Fruit fly (Drosophila melanogaster) whole organism, embryonic: ENCODE measurements around the gene CG7342.

Source experiments
- Adf1 ChIP-seq: fragments of 200-800 bp; sonication (Bioruptor generic); IDR thresholded peaks from 2 replicates; pipeline ENCODE4 v1.3.6; 2022; ENCODE audit warnings: missing biosample characterization, missing genetic modification characterization
- B-H2 ChIP-seq: fragments of 200-800 bp; sonication (Bioruptor generic); optimal IDR thresholded peaks from 2 replicates; lab custom pipeline; 2018; ENCODE audit warnings: missing biosample characterization, mild to moderate bottlenecking, missing genetic modification characterization
- BEAF-32 ChIP-seq: fragments of 200-800 bp; sonication (Bioruptor generic); optimal IDR thresholded peaks from 3 replicates; lab custom pipeline; 2017; ENCODE audit warnings: missing biosample characterization, missing genetic modification characterization, mild to moderate bottlenecking, moderate library complexity, missing genetic modification reagents
- Blimp-1 ChIP-seq: fragments of 200-800 bp; sonication (Bioruptor generic); optimal IDR thresholded peaks from 3 replicates; lab custom pipeline; 2018; ENCODE audit warnings: missing biosample characterization, missing genetic modification characterization, mild to moderate bottlenecking, moderate library complexity, missing genetic modification reagents
- BtbVII ChIP-seq: fragments of 200-800 bp; sonication (Bioruptor generic); optimal IDR thresholded peaks from 3 replicates; lab custom pipeline; 2017; ENCODE audit warnings: missing biosample characterization, mild to moderate bottlenecking, missing genetic modification characterization
- CG10543 ChIP-seq: fragments of 200-800 bp; sonication (Bioruptor generic); optimal IDR thresholded peaks from 3 replicates; lab custom pipeline; 2017; ENCODE audit warnings: missing biosample characterization, mild to moderate bottlenecking, missing genetic modification characterization, moderate library complexity
- CG11085 ChIP-seq: fragments of 200-800 bp; sonication (Bioruptor generic); IDR thresholded peaks from 2 replicates; pipeline ENCODE4 v1.3.6; 2022; ENCODE audit warnings: missing biosample characterization, missing genetic modification characterization
- CG12104 ChIP-seq: fragments of 200-800 bp; sonication (Bioruptor generic); optimal IDR thresholded peaks from 3 replicates; lab custom pipeline; 2016; ENCODE audit warnings: missing biosample characterization, missing genetic modification characterization
- CG13296 ChIP-seq: fragments of 200-800 bp; sonication (Bioruptor generic); optimal IDR thresholded peaks from 3 replicates; lab custom pipeline; 2018; ENCODE audit warnings: missing biosample characterization, mild to moderate bottlenecking, missing genetic modification characterization
- CG13894 ChIP-seq: fragments of 200-800 bp; sonication (Bioruptor generic); optimal IDR thresholded peaks from 3 replicates; lab custom pipeline; 2018; ENCODE audit warnings: missing biosample characterization, mild to moderate bottlenecking, missing genetic modification characterization, moderate library complexity
- CG15479 ChIP-seq: fragments of 200-800 bp; sonication (Bioruptor generic); optimal IDR thresholded peaks from 3 replicates; lab custom pipeline; 2019; ENCODE audit warnings: missing biosample characterization, mild to moderate bottlenecking, missing genetic modification characterization, moderate library complexity
- CG16815 ChIP-seq: fragments of 200-800 bp; sonication (Bioruptor generic); optimal IDR thresholded peaks from 3 replicates; lab custom pipeline; 2017; ENCODE audit warnings: missing biosample characterization, mild to moderate bottlenecking, missing genetic modification characterization
- CG17186 ChIP-seq: fragments of 200-800 bp; sonication (Bioruptor generic); optimal IDR thresholded peaks from 3 replicates; lab custom pipeline; 2017; ENCODE audit warnings: missing biosample characterization, missing genetic modification reagents, missing genetic modification characterization
- CG17385 ChIP-seq: fragments of 200-800 bp; sonication (Bioruptor generic); optimal IDR thresholded peaks from 3 replicates; lab custom pipeline; 2018; ENCODE audit warnings: missing biosample characterization, mild to moderate bottlenecking, missing genetic modification characterization
- CG1832 ChIP-seq: fragments of 200-800 bp; sonication (Bioruptor generic); optimal IDR thresholded peaks from 2 replicates; lab custom pipeline; 2017; ENCODE audit warnings: missing biosample characterization, mild to moderate bottlenecking, missing genetic modification characterization, inconsistent platforms
- CG18476 ChIP-seq: fragments of 200-800 bp; sonication (Bioruptor generic); optimal IDR thresholded peaks from 2 replicates; lab custom pipeline; 2016; ENCODE audit warnings: missing biosample characterization, mild to moderate bottlenecking, missing genetic modification characterization
- CG30020 ChIP-seq: fragments of 200-800 bp; optimal IDR thresholded peaks from 2 replicates; lab custom pipeline; 2019; ENCODE audit warnings: missing biosample characterization, mild to moderate bottlenecking, missing genetic modification characterization, moderate library complexity
- CG3281 ChIP-seq: fragments of 200-800 bp; sonication (Bioruptor generic); optimal IDR thresholded peaks from 3 replicates; lab custom pipeline; 2017; ENCODE audit warnings: missing biosample characterization, mild to moderate bottlenecking, missing genetic modification characterization
- CG34224 ChIP-seq: fragments of 200-800 bp; sonication (Bioruptor generic); IDR thresholded peaks from 3 replicates; pipeline ENCODE4 v1.3.6; 2022; ENCODE audit warnings: missing biosample characterization, missing genetic modification characterization; ENCODE audit not compliant: partially characterized antibody
- CG34376 ChIP-seq: fragments of 200-800 bp; sonication (Bioruptor generic); optimal IDR thresholded peaks from 2 replicates; lab custom pipeline; 2018; ENCODE audit warnings: missing biosample characterization, mild to moderate bottlenecking, missing genetic modification characterization
- CG42726 ChIP-seq: fragments of 200-800 bp; sonication (Bioruptor generic); IDR thresholded peaks from 2 replicates; pipeline ENCODE4 v1.3.6; 2022; ENCODE audit warnings: missing biosample characterization, missing genetic modification characterization; ENCODE audit not compliant: partially characterized antibody
- CG6654 ChIP-seq: fragments of 200-800 bp; sonication (Bioruptor generic); optimal IDR thresholded peaks from 2 replicates; lab custom pipeline; 2017; ENCODE audit warnings: missing biosample characterization, mild to moderate bottlenecking, missing genetic modification characterization
- CG7786 ChIP-seq: fragments of 200-800 bp; sonication (Bioruptor generic); optimal IDR thresholded peaks from 2 replicates; lab custom pipeline; 2016; ENCODE audit warnings: missing biosample characterization, missing genetic modification characterization
- CG8089 ChIP-seq: fragments of 200-800 bp; sonication (Bioruptor generic); optimal IDR thresholded peaks from 3 replicates; lab custom pipeline; 2016; ENCODE audit warnings: missing biosample characterization, missing genetic modification characterization
- CG8765 ChIP-seq: fragments of 200-800 bp; sonication (Bioruptor generic); IDR thresholded peaks from 2 replicates; pipeline ENCODE4 v1.3.6; 2022; ENCODE audit warnings: missing biosample characterization, missing genetic modification characterization
- Fer2 ChIP-seq: fragments of 200-800 bp; sonication (Bioruptor generic); optimal IDR thresholded peaks from 2 replicates; lab custom pipeline; 2018; ENCODE audit warnings: missing biosample characterization, mild to moderate bottlenecking, missing genetic modification characterization, moderate library complexity
- GATAe ChIP-seq: fragments of 200-800 bp; sonication (Bioruptor generic); conservative IDR thresholded peaks from 2 replicates; pipeline ENCODE4 v1.3.6; 2022; ENCODE audit warnings: missing biosample characterization, missing genetic modification characterization
- H15 ChIP-seq: fragments of 200-800 bp; sonication (Bioruptor generic); IDR thresholded peaks from 3 replicates; pipeline ENCODE4 v1.3.6; 2022; ENCODE audit warnings: missing biosample characterization, missing genetic modification characterization
- HLHmδ ChIP-seq: fragments of 200-800 bp; sonication (Bioruptor generic); optimal IDR thresholded peaks from 2 replicates; lab custom pipeline; 2018; ENCODE audit warnings: missing biosample characterization, mild to moderate bottlenecking, missing genetic modification characterization, moderate library complexity
- NfI ChIP-seq: fragments of 200-800 bp; sonication (Bioruptor generic); optimal IDR thresholded peaks from 3 replicates; lab custom pipeline; 2018; ENCODE audit warnings: missing biosample characterization, mild to moderate bottlenecking, missing genetic modification characterization, moderate library complexity
- Rx ChIP-seq: fragments of 200-800 bp; sonication (Bioruptor generic); IDR thresholded peaks from 2 replicates; pipeline ENCODE4 v1.3.6; 2022; ENCODE audit warnings: missing biosample characterization, missing genetic modification characterization
- Sry-δ ChIP-seq: fragments of 200-800 bp; sonication (Bioruptor generic); optimal IDR thresholded peaks from 2 replicates; lab custom pipeline; 2016; ENCODE audit warnings: missing biosample characterization, missing genetic modification characterization
- ab ChIP-seq: fragments of 200-800 bp; sonication (Bioruptor generic); optimal IDR thresholded peaks from 2 replicates; lab custom pipeline; 2016; ENCODE audit warnings: missing biosample characterization, missing genetic modification characterization
- amos ChIP-seq: fragments of 200-800 bp; sonication (Bioruptor generic); IDR thresholded peaks from 2 replicates; pipeline ENCODE4 v1.3.6; 2022; ENCODE audit warnings: missing biosample characterization, missing genetic modification characterization; ENCODE audit not compliant: partially characterized antibody
- chif ChIP-seq, 2 experiments: fragments of 200-800 bp; sonication (Bioruptor generic); optimal IDR thresholded peaks; 3 replicates each; lab custom pipeline; 2016; ENCODE audit warnings: missing biosample characterization in 2 of 2, missing genetic modification characterization in 2 of 2
- crol ChIP-seq: fragments of 200-800 bp; sonication (Bioruptor generic); IDR thresholded peaks from 2 replicates; pipeline ENCODE4 v1.3.6; 2022; ENCODE audit warnings: missing biosample characterization, missing genetic modification characterization
- crp ChIP-seq, 2 experiments: fragments of 200-800 bp; sonication (Bioruptor generic); optimal IDR thresholded peaks; 2 replicates in 1 of 2; 3 replicates in 1 of 2; lab custom pipeline; 2017; ENCODE audit warnings: missing biosample characterization in 2 of 2, missing genetic modification characterization in 2 of 2, mild to moderate bottlenecking in 1 of 2, moderate library complexity in 1 of 2
- gsb ChIP-seq: fragments of 200-800 bp; sonication (Bioruptor generic); IDR thresholded peaks from 2 replicates; pipeline ENCODE4 v1.3.6; 2022; ENCODE audit warnings: missing biosample characterization, missing genetic modification characterization
- hb ChIP-seq: fragments of 200-800 bp; sonication (Bioruptor generic); IDR thresholded peaks from 3 replicates; pipeline ENCODE4 v1.3.6; 2022; ENCODE audit warnings: missing biosample characterization, missing genetic modification characterization; ENCODE audit not compliant: partially characterized antibody
- hth ChIP-seq: fragments of >200 bp; optimal IDR thresholded peaks from 2 replicates; lab custom pipeline; 2017; ENCODE audit warnings: inconsistent platforms
- ind ChIP-seq: fragments of 200-800 bp; sonication (Bioruptor generic); optimal IDR thresholded peaks from 3 replicates; lab custom pipeline; 2016; ENCODE audit warnings: missing biosample characterization, missing genetic modification characterization
- kay ChIP-seq: fragments of 200-800 bp; sonication (Bioruptor generic); optimal IDR thresholded peaks from 2 replicates; lab custom pipeline; 2016; ENCODE audit warnings: missing biosample characterization, missing genetic modification characterization
- nom ChIP-seq: fragments of 200-800 bp; sonication (Bioruptor generic); optimal IDR thresholded peaks from 2 replicates; lab custom pipeline; 2017; ENCODE audit warnings: missing biosample characterization, missing genetic modification characterization, mild to moderate bottlenecking, moderate library complexity, missing genetic modification reagents
- pita ChIP-seq: fragments of 200-800 bp; sonication (Bioruptor generic); optimal IDR thresholded peaks from 2 replicates; lab custom pipeline; 2017; ENCODE audit warnings: missing biosample characterization, mild to moderate bottlenecking, missing genetic modification characterization
- repo ChIP-seq: fragments of 200-800 bp; sonication (Bioruptor generic); optimal IDR thresholded peaks from 2 replicates; lab custom pipeline; 2016; ENCODE audit warnings: missing biosample characterization, missing genetic modification characterization
- row ChIP-seq: fragments of 200-800 bp; sonication (Bioruptor generic); IDR thresholded peaks from 3 replicates; pipeline ENCODE4 v1.3.6; 2022; ENCODE audit warnings: missing biosample characterization, missing genetic modification characterization
- salm ChIP-seq: fragments of 200-800 bp; sonication (Bioruptor generic); optimal IDR thresholded peaks from 2 replicates; lab custom pipeline; 2018; ENCODE audit warnings: missing biosample characterization, mild to moderate bottlenecking, missing genetic modification characterization
- slbo ChIP-seq: fragments of 200-800 bp; sonication (Bioruptor generic); IDR thresholded peaks from 2 replicates; pipeline ENCODE4 v1.3.6; 2022; ENCODE audit warnings: missing biosample characterization, missing genetic modification characterization
- tio ChIP-seq: fragments of 200-800 bp; sonication (Bioruptor generic); optimal IDR thresholded peaks from 2 replicates; lab custom pipeline; 2017; ENCODE audit warnings: missing biosample characterization, missing genetic modification characterization, inconsistent platforms
- tna ChIP-seq: fragments of 200-800 bp; sonication (Bioruptor generic); IDR thresholded peaks from 2 replicates; pipeline ENCODE4 v1.3.6; 2022; ENCODE audit warnings: missing biosample characterization, missing genetic modification characterization; ENCODE audit not compliant: partially characterized antibody
- trh ChIP-seq: fragments of 200-800 bp; sonication (Bioruptor generic); optimal IDR thresholded peaks from 2 replicates; lab custom pipeline; 2016; ENCODE audit warnings: missing biosample characterization, missing genetic modification characterization

Gene CG7342

DNA sequence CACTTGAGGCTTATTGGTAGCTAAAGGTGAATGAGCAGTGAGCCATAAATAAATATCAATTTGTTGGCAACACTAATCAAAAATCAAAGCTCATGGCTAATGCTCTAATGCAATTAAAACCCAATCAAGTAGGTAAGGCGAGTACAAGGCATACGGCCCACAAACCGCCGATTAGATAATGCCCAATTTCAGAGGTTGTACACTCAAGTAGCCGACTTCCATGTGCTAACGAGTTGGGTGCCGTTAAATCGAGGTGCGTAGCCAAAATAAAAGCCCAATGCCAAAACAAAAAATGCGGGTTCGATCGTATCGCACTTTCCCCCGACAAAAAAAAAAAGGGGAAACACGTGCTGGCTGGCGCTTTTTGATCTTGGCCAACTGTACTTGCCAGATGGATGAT, 18.8 kb downstream of the CG7342 start (continued):
- TF ChIP-seq CG18476 (GFP tag; lab: Kevin White, UChicago) (no peak), hb (no peak), CG3281 (GFP tag; lab: Kevin White, UChicago) (peak; percentile 25), Fer2 (tag; lab: Kevin White, UChicago) (peak; percentile 6), CG7786 (GFP tag; lab: Kevin White, UChicago) (no peak), ab (no peak), pita (no peak), hth (no peak), CG8765 (GFP tag; lab: Robert Waterston, UW) (no peak), CG42726 (GFP tag; lab: Robert Waterston, UW) (no peak), CG12104 (GFP tag; lab: Kevin White, UChicago) (no peak), salm (tag; lab: Kevin White, UChicago) (no peak), GATAe (GFP tag; lab: Robert Waterston, UW) (peak; percentile 77; the same call in 1 of the 2 replicates), B-H2 (GFP tag; lab: Kevin White, UChicago) (peak; percentile 3), gsb (GFP tag; lab: Robert Waterston, UW) (no peak), CG11085 (GFP tag; lab: Robert Waterston, UW) (no peak), H15 (GFP tag; lab: Robert Waterston, UW) (no peak), nom (GFP tag; lab: Kevin White, UChicago) (no peak), CG34224 (GFP tag; lab: Robert Waterston, UW) (no peak), kay (GFP tag; lab: Kevin White, UChicago) (no peak), CG6654 (GFP tag; lab: Kevin White, UChicago) (no peak), Rx (GFP tag; lab: Robert Waterston, UW) (no peak), row (no peak), tna (GFP tag; lab: Robert Waterston, UW) (no peak), CG17385 (GFP tag; lab: Kevin White, UChicago) (no peak), HLHmδ (GFP tag; lab: Kevin White, UChicago) (no peak), CG13894 (tag; lab: Kevin White, UChicago) (peak; percentile 6), repo (GFP tag; lab: Kevin White, UChicago) (no peak), CG10543 (GFP tag; lab: Kevin White, UChicago) (peak; percentile 56), tio (GFP tag; lab: Kevin White, UChicago) (no peak), chif (GFP tag; optimal IDR thresholded peaks at IDR 0.05; lab: Kevin White, UChicago) (no peak), amos (no peak), CG13296 (GFP tag; lab: Kevin White, UChicago) (peak; percentile 24), CG8089 (GFP tag; lab: Kevin White, UChicago) (no peak), crp (GFP tag; optimal IDR thresholded peaks at IDR 0.05; lab: Kevin White, UChicago) (no peak), BEAF-32 (GFP tag; lab: Kevin White, UChicago) (no peak), Adf1 (GFP tag; lab: Robert Waterston, UW) (no peak), trh (GFP tag; lab: Kevin White, UChicago) (no peak), CG30020 (tag; lab: Kevin White, UChicago) (no peak), Sry-δ (GFP tag; lab: Kevin White, UChicago) (no peak), ind (no peak), CG17186 (GFP tag; lab: Kevin White, UChicago) (no peak), CG1832 (no peak), NfI (GFP tag; lab: Kevin White, UChicago) (peak; percentile 16), slbo (GFP tag; lab: Robert Waterston, UW) (no peak), BtbVII (GFP tag; lab: Kevin White, UChicago) (no peak), crol (GFP tag; lab: Robert Waterston, UW) (no peak), CG16815 (no peak), Blimp-1 (GFP tag; lab: Kevin White, UChicago) (no peak), CG15479 (GFP tag; lab: Kevin White, UChicago) (no peak), CG34376 (no peak)
